Worm (Caenorhabditis elegans) whole organism, early embryonic: ENCODE data around the gene F53B1.3.

Experiments used
- ama-1 ChIP-seq: fragments of 150-350 bp; optimal IDR thresholded peaks from 2 replicates; lab custom pipeline; 2014
- ceh-13 ChIP-seq: fragments of 200-800 bp; sonication (Bioruptor generic); optimal IDR thresholded peaks from 2 replicates; lab custom pipeline; 2018; ENCODE audit warnings: mild to moderate bottlenecking, missing genetic modification characterization, missing compliant biosample characterization
- flt-1 ChIP-seq: fragments of 200-800 bp; sonication (Bioruptor generic); IDR thresholded peaks from 2 replicates; pipeline ENCODE4 v1.3.6; 2022; ENCODE audit warnings: missing genetic modification characterization, missing compliant biosample characterization
- hmbx-1 ChIP-seq: sonication (generic microtip); optimal IDR thresholded peaks from 2 replicates; lab custom pipeline; 2016; ENCODE audit warnings: mild to moderate bottlenecking, missing genetic modification characterization, missing compliant biosample characterization
- hmg-4 ChIP-seq: fragments of 200-800 bp; sonication (Bioruptor generic); optimal IDR thresholded peaks from 2 replicates; lab custom pipeline; 2018; ENCODE audit warnings: mild to moderate bottlenecking, missing genetic modification characterization, missing compliant biosample characterization
- sea-1 ChIP-seq: fragments of 200-800 bp; sonication (Bioruptor generic); conservative IDR thresholded peaks from 2 replicates; pipeline ENCODE4 v1.3.6; 2022; ENCODE audit warnings: missing genetic modification characterization, missing compliant biosample characterization
- tra-4 ChIP-seq: sonication (generic microtip); optimal IDR thresholded peaks from 2 replicates; lab custom pipeline; 2017; ENCODE audit warnings: missing genetic modification characterization, missing compliant biosample characterization

DNA sequence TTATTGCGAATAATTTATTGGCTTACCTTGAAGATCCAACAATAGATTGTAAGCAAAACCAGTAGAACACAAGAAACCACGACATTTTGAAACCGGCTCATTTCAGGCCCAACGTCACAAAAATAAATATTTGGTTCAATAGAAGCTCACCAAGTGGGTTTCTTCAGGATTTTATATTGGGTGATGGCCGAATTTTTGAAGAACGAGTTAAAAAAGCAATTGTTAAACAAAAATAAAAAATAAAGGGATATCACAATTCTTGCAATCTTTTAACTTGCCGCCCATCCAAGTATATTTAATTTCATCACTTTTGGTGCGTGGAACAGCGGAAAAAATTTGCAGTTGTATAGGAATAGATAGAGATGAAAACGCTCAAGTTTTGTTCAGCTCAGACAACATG is 8.6 kb upstream of the F53B1.3 start, which contains the start of gene T21D9.2:
- TF ChIP-seq hmg-4 (GFP tag; lab: Kevin White, UChicago), result no peak
- TF ChIP-seq tra-4 (tag; lab: Kevin White, UChicago), result no peak
- no peak for TF ChIP-seq ama-1 (lab: Kevin White, UChicago)
- no peak for TF ChIP-seq flt-1 (GFP tag; lab: Robert Waterston, UW)
- TF ChIP-seq hmbx-1, result no peak
- no peak for TF ChIP-seq ceh-13
- TF ChIP-seq sea-1 (GFP tag; lab: Robert Waterston, UW), result no peak
